Fruit fly (Drosophila melanogaster) whole organism, pupa: Measurements from ENCODE around the gene PolA2.
A peak's percentile ranks its signal among the peaks of the same experiment; 100 is the strongest.

ENCODE experiments used
- CG10348 ChIP-seq: fragments of 200-800 bp; sonication (Bioruptor generic); IDR thresholded peaks from 2 replicates; pipeline ENCODE4 v1.3.6; 2022; ENCODE audit warnings: missing biosample characterization, missing genetic modification characterization
- CG12605 ChIP-seq: fragments of 200-800 bp; sonication (Bioruptor generic); IDR thresholded peaks from 2 replicates; pipeline ENCODE4 v1.3.6; 2022; ENCODE audit warnings: missing biosample characterization, missing genetic modification characterization
- CG17806 ChIP-seq: fragments of 200-800 bp; sonication (Bioruptor generic); optimal IDR thresholded peaks from 2 replicates; lab custom pipeline; 2018; ENCODE audit warnings: missing biosample characterization, mild to moderate bottlenecking, missing genetic modification characterization, moderate library complexity
- CG32121 ChIP-seq: fragments of 200-800 bp; sonication (Bioruptor generic); IDR thresholded peaks from 2 replicates; pipeline ENCODE4 v1.3.6; 2022; ENCODE audit warnings: missing biosample characterization, missing genetic modification characterization
- CG34367 ChIP-seq: fragments of 200-800 bp; sonication (Bioruptor generic); optimal IDR thresholded peaks from 2 replicates; lab custom pipeline; 2018; ENCODE audit warnings: missing biosample characterization, mild to moderate bottlenecking, missing genetic modification characterization
- CG8301 ChIP-seq: fragments of 200-800 bp; sonication (Bioruptor generic); optimal IDR thresholded peaks from 2 replicates; lab custom pipeline; 2018; ENCODE audit warnings: missing biosample characterization, mild to moderate bottlenecking, missing genetic modification characterization
- D1 ChIP-seq: fragments of 200-800 bp; sonication (Bioruptor generic); optimal IDR thresholded peaks from 2 replicates; lab custom pipeline; 2018; ENCODE audit warnings: missing biosample characterization, mild to moderate bottlenecking, missing genetic modification characterization, moderate library complexity
- EcR ChIP-seq: fragments of 200-800 bp; sonication (Bioruptor generic); optimal IDR thresholded peaks from 3 replicates; lab custom pipeline; 2019; ENCODE audit warnings: missing biosample characterization, missing genetic modification characterization, mild to moderate bottlenecking, moderate library complexity, missing genetic modification reagents
- Ets98B ChIP-seq: fragments of 200-800 bp; sonication (Bioruptor generic); IDR thresholded peaks from 2 replicates; pipeline ENCODE4 v1.3.6; 2022; ENCODE audit warnings: missing biosample characterization, missing genetic modification characterization
- Pif1B ChIP-seq: fragments of 200-800 bp; sonication (Bioruptor generic); optimal IDR thresholded peaks from 3 replicates; lab custom pipeline; 2016; ENCODE audit warnings: missing biosample characterization, missing genetic modification characterization
- Snoo ChIP-seq: fragments of 200-800 bp; sonication (Bioruptor generic); optimal IDR thresholded peaks from 3 replicates; lab custom pipeline; 2017; ENCODE audit warnings: missing biosample characterization, mild to moderate bottlenecking, missing genetic modification characterization, inconsistent platforms
- gl ChIP-seq: fragments of 200-800 bp; sonication (Bioruptor generic); optimal IDR thresholded peaks from 2 replicates; lab custom pipeline; 2018; ENCODE audit warnings: missing biosample characterization, mild to moderate bottlenecking, missing genetic modification characterization
- rn ChIP-seq: fragments of 200-800 bp; sonication (Bioruptor generic); IDR thresholded peaks from 2 replicates; pipeline ENCODE4 v1.3.6; 2022; ENCODE audit warnings: missing biosample characterization, missing genetic modification characterization

DNA sequence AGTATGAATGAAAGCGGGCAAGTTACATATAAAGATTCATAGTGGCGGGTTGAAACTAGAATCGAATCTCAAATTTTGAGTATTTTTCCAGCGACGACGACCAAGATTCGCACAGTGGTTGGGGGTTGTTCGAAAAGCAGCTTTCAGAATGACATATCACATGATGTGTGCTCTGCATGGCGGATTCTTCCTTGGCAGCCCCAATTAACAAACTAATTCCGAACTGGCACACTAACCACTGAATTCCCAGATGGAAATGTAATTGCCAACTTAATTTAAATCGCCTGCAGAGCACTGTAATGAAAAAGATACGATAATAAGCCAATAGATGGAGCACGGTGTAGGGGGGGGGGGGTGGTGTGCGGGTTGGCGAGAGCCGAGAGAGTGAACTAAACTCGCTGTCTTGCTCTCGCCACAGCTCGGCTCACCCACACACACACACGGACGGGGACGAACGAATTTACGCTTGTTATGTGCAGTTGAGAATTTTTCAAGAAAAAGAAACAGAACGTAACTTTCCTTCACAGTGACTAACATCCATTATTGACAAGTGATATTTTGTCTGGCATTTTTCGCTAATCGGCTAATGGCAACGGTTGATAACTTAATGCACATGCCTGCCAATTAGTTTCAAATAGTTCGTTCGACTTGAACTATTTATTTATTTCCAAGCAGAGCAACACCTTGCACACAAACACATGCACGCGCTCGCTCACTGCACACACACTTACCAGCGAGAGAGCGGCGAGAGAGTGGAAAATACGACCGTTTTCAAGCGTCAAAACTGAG, 42.3 kb downstream of the PolA2 start:
- peak; percentile 98 for TF ChIP-seq Ets98B (GFP tag; lab: Robert Waterston, UW)
- TF ChIP-seq Snoo (tag; lab: Kevin White, UChicago) = peak; percentile 96
- TF ChIP-seq CG34367 (tag; lab: Kevin White, UChicago) = peak; percentile 98
- TF ChIP-seq CG10348 (GFP tag; lab: Robert Waterston, UW) = peak; percentile 96
- peak; percentile 94 for TF ChIP-seq rn (GFP tag; lab: Robert Waterston, UW)
- peak; percentile 36 for TF ChIP-seq EcR (GFP tag; lab: Kevin White, UChicago)
- peak; percentile 97 for TF ChIP-seq CG12605
- TF ChIP-seq Pif1B (GFP tag; lab: Kevin White, UChicago) = peak; percentile 98
- peak; percentile 97 for TF ChIP-seq CG8301 (tag; lab: Kevin White, UChicago)
- TF ChIP-seq CG32121 = peak; percentile 97
- TF ChIP-seq D1 (tag; lab: Kevin White, UChicago) = no peak
- peak; percentile 98 for TF ChIP-seq CG17806 (tag; lab: Kevin White, UChicago)
- peak; percentile 94 for TF ChIP-seq gl
